Worm (Caenorhabditis elegans) whole organism, L3 larva: ENCODE results near the gene mans-4.

Experiments used
- ama-1 ChIP-seq: fragments of 150-350 bp; optimal IDR thresholded peaks from 2 replicates; lab custom pipeline; 2018
- fos-1 ChIP-seq: fragments of 150-350 bp; optimal IDR thresholded peaks from 2 replicates; lab custom pipeline; 2014; ENCODE audit warnings: missing biosample characterization, missing genetic modification characterization
- nhr-77 ChIP-seq: fragments of 150-350 bp; optimal IDR thresholded peaks from 2 replicates; lab custom pipeline; 2014; ENCODE audit warnings: missing biosample characterization, missing genetic modification characterization
- snpc-4 ChIP-seq: fragments of 150-350 bp; optimal IDR thresholded peaks from 2 replicates; lab custom pipeline; 2014; ENCODE audit warnings: missing biosample characterization, missing genetic modification characterization
- ztf-4 ChIP-seq: fragments of 150-350 bp; optimal IDR thresholded peaks from 2 replicates; lab custom pipeline; 2014; ENCODE audit warnings: missing biosample characterization, missing genetic modification characterization

ce11 chrIV:9037063-9037462, 41.3 kb downstream of the mans-4 start, which contains the start of gene C53D6.7:
- TF ChIP-seq ztf-4 (tag; lab: Kevin White, UChicago) (no peak), fos-1 (no peak), snpc-4 (tag; lab: Kevin White, UChicago) (no peak), ama-1 (lab: Kevin White, UChicago) (no peak), nhr-77 (tag; lab: Kevin White, UChicago) (no peak)
